Worm (Caenorhabditis elegans) whole organism, dauer: ENCODE results near the gene C08E8.4.
"Not testable (repeated sequence)": the region's sequence is repeated elsewhere in the genome, so short reads cannot be mapped to it uniquely, and the experiment has no call there.

ENCODE experiments used
- unc-62 ChIP-seq: sonication (generic microtip); optimal IDR thresholded peaks from 2 replicates; lab custom pipeline; 2017; ENCODE audit warnings: missing biosample characterization, missing genetic modification reagents, missing genetic modification characterization

Gene C08E8.4

ce11 chrV:18375551-18375950, 3.9 kb downstream of the C08E8.4 start:
- no peak for TF ChIP-seq unc-62 (GFP tag; lab: Kevin White, UChicago)

- no peak for TF ChIP-seq unc-62 (GFP tag; lab: Kevin White, UChicago)
Measured at ce11 chrV:18378819-18379218, 7.2 kb downstream of the C08E8.4 start, which contains the start of gene Y51A2B.8. Gene Y51A2B.8 (plus strand): TSS chrV:18379119.

ce11 chrV:18382590-18382989, 10.9 kb downstream of the C08E8.4 start, which contains the start of gene nhr-288:
Gene nhr-288 (minus strand): TSS chrV:18382690.
- TF ChIP-seq unc-62 (GFP tag; lab: Kevin White, UChicago) = no peak

- no peak for TF ChIP-seq unc-62 (GFP tag; lab: Kevin White, UChicago)
Measured at ce11 chrV:18389046-18389445, 17.4 kb downstream of the C08E8.4 start, which contains the start of the genes Y51A2B.4 and Y51A2B.5. Gene Y51A2B.4 (minus strand): TSS chrV:18389146. Gene Y51A2B.5 (plus strand): TSS chrV:18389277.

- TF ChIP-seq unc-62 (GFP tag; lab: Kevin White, UChicago) = no peak
Measured at ce11 chrV:18394203-18394602, 22.6 kb downstream of the C08E8.4 start, which contains the start of gene Y51A2B.6. Gene Y51A2B.6 (minus strand): TSS chrV:18394303.

- TF ChIP-seq unc-62 (GFP tag; lab: Kevin White, UChicago) = no peak
Measured at ce11 chrV:18395649-18396048, 24.0 kb downstream of the C08E8.4 start, which contains the start of gene Y51A2B.9. Gene Y51A2B.9 (minus strand): TSS chrV:18395749.

ce11 chrV:18397814-18398213, 26.2 kb downstream of the C08E8.4 start, which contains the start of gene Y51A2B.16:
Gene Y51A2B.16 (minus strand): TSS chrV:18397914.
- no peak for TF ChIP-seq unc-62 (GFP tag; lab: Kevin White, UChicago)

ce11 chrV:18402743-18403142, 31.1 kb downstream of the C08E8.4 start:
- TF ChIP-seq unc-62 (GFP tag; lab: Kevin White, UChicago) = no peak

ce11 chrV:18404767-18405166, 33.1 kb downstream of the C08E8.4 start, which contains the start of gene srh-209:
Gene srh-209 (minus strand): TSS chrV:18404867.
- TF ChIP-seq unc-62 (GFP tag; lab: Kevin White, UChicago) = not testable (repeated sequence)

ce11 chrV:18410142-18410541, 38.5 kb downstream of the C08E8.4 start, which contains the start of gene srh-207:
Gene srh-207 (minus strand): TSS chrV:18410242.
- no peak for TF ChIP-seq unc-62 (GFP tag; lab: Kevin White, UChicago)

ce11 chrV:18412351-18412750, 40.7 kb downstream of the C08E8.4 start:
- no peak for TF ChIP-seq unc-62 (GFP tag; lab: Kevin White, UChicago)

ce11 chrV:18412887-18413286, 41.2 kb downstream of the C08E8.4 start, which contains the start of gene ZK262.2:
Gene ZK262.2 (minus strand): TSS chrV:18412987.
- no peak for TF ChIP-seq unc-62 (GFP tag; lab: Kevin White, UChicago)

- TF ChIP-seq unc-62 (GFP tag; lab: Kevin White, UChicago) = no peak
Measured at ce11 chrV:18414051-18414450, 42.4 kb downstream of the C08E8.4 start, which contains the start of gene txt-8. Gene txt-8 (plus strand): TSS chrV:18414351.

ce11 chrV:18420797-18421196, 49.2 kb downstream of the C08E8.4 start, which contains the start of gene srj-26:
Gene srj-26 (plus strand): TSS chrV:18421097.
- no peak for TF ChIP-seq unc-62 (GFP tag; lab: Kevin White, UChicago)
